Fruit fly (Drosophila melanogaster) whole organism, embryonic: Measurements from ENCODE around the gene Spase25.

Experiments
- Bgb ChIP-seq: fragments of 200-800 bp; sonication (Bioruptor generic); IDR thresholded peaks from 2 replicates; pipeline ENCODE4 v1.3.6; 2022; ENCODE audit warnings: missing biosample characterization, missing genetic modification characterization; ENCODE audit not compliant: partially characterized antibody
- CG10267 ChIP-seq: fragments of 200-800 bp; sonication (Bioruptor generic); optimal IDR thresholded peaks from 2 replicates; lab custom pipeline; 2018; ENCODE audit warnings: missing biosample characterization, mild to moderate bottlenecking, missing genetic modification characterization, moderate library complexity
- CG10462 ChIP-seq: fragments of 200-800 bp; sonication (Bioruptor generic); optimal IDR thresholded peaks from 2 replicates; lab custom pipeline; 2016; ENCODE audit warnings: missing biosample characterization, missing genetic modification characterization
- CG11696 ChIP-seq: fragments of 200-800 bp; sonication (Bioruptor generic); IDR thresholded peaks from 2 replicates; pipeline ENCODE4 v1.3.6; 2022; ENCODE audit warnings: missing biosample characterization, missing genetic modification characterization
- CG12769 ChIP-seq: fragments of 200-800 bp; sonication (Bioruptor generic); optimal IDR thresholded peaks from 2 replicates; lab custom pipeline; 2019; ENCODE audit warnings: missing biosample characterization, mild to moderate bottlenecking, missing genetic modification characterization, moderate library complexity
- CG1529 ChIP-seq: fragments of 200-800 bp; sonication (Bioruptor generic); optimal IDR thresholded peaks from 3 replicates; lab custom pipeline; 2018; ENCODE audit warnings: missing biosample characterization, missing genetic modification characterization
- CG15514 ChIP-seq: fragments of 200-800 bp; sonication (Bioruptor generic); optimal IDR thresholded peaks from 3 replicates; lab custom pipeline; 2017; ENCODE audit warnings: missing biosample characterization, missing genetic modification characterization, mild to moderate bottlenecking, moderate library complexity, missing genetic modification reagents
- CG16813 ChIP-seq: fragments of 200-800 bp; sonication (Bioruptor generic); IDR thresholded peaks from 3 replicates; pipeline ENCODE4 v1.3.6; 2022; ENCODE audit warnings: missing biosample characterization, missing genetic modification characterization; ENCODE audit not compliant: partially characterized antibody
- CG17912 ChIP-seq: fragments of 200-800 bp; sonication (Bioruptor generic); optimal IDR thresholded peaks from 2 replicates; lab custom pipeline; 2018; ENCODE audit warnings: missing biosample characterization, mild to moderate bottlenecking, missing genetic modification characterization
- CG18619 ChIP-seq: fragments of 200-800 bp; sonication (Bioruptor generic); optimal IDR thresholded peaks from 3 replicates; lab custom pipeline; 2017; ENCODE audit warnings: missing biosample characterization, mild to moderate bottlenecking, missing genetic modification characterization
- CG30431 ChIP-seq: fragments of 200-800 bp; sonication (Bioruptor generic); optimal IDR thresholded peaks from 2 replicates; lab custom pipeline; 2017; ENCODE audit warnings: missing biosample characterization, missing genetic modification characterization
- CG31224 ChIP-seq: fragments of 200-800 bp; sonication (Bioruptor generic); IDR thresholded peaks from 2 replicates; pipeline ENCODE4 v1.3.6; 2022; ENCODE audit warnings: missing biosample characterization, missing genetic modification characterization
- CG33213 ChIP-seq: fragments of 200-800 bp; sonication (Bioruptor generic); optimal IDR thresholded peaks from 3 replicates; lab custom pipeline; 2016; ENCODE audit warnings: missing biosample characterization, missing genetic modification characterization
- CG34224 ChIP-seq: fragments of 200-800 bp; sonication (Bioruptor generic); IDR thresholded peaks from 3 replicates; pipeline ENCODE4 v1.3.6; 2022; ENCODE audit warnings: missing biosample characterization, missing genetic modification characterization; ENCODE audit not compliant: partially characterized antibody
- CG3726 ChIP-seq: fragments of 200-800 bp; sonication (Bioruptor generic); IDR thresholded peaks from 3 replicates; pipeline ENCODE4, ENCODE4 v1.3.6; 2022; ENCODE audit warnings: missing biosample characterization, missing genetic modification characterization
- CG4282 ChIP-seq: fragments of 200-800 bp; sonication (Bioruptor generic); optimal IDR thresholded peaks from 2 replicates; lab custom pipeline; 2016; ENCODE audit warnings: missing biosample characterization, missing genetic modification characterization
- CG4707 ChIP-seq: fragments of 200-800 bp; sonication (Bioruptor generic); optimal IDR thresholded peaks from 2 replicates; lab custom pipeline; 2018; ENCODE audit warnings: missing biosample characterization, mild to moderate bottlenecking, missing genetic modification characterization, moderate library complexity
- CG4820 ChIP-seq: fragments of 200-800 bp; sonication (Bioruptor generic); optimal IDR thresholded peaks from 3 replicates; lab custom pipeline; 2016; ENCODE audit warnings: missing biosample characterization, missing genetic modification characterization
- CG6683 ChIP-seq: fragments of 200-800 bp; sonication (Bioruptor generic); optimal IDR thresholded peaks from 2 replicates; lab custom pipeline; 2017; ENCODE audit warnings: missing biosample characterization, mild to moderate bottlenecking, missing genetic modification characterization, missing genetic modification reagents
- CG6765 ChIP-seq: fragments of 200-800 bp; sonication (Bioruptor generic); optimal IDR thresholded peaks from 3 replicates; lab custom pipeline; 2017; ENCODE audit warnings: missing biosample characterization, mild to moderate bottlenecking, missing genetic modification characterization
- CG7928 ChIP-seq: fragments of 200-800 bp; sonication (Bioruptor generic); optimal IDR thresholded peaks from 2 replicates; lab custom pipeline; 2017; ENCODE audit warnings: missing biosample characterization, mild to moderate bottlenecking, missing genetic modification characterization
- CG8924 ChIP-seq: fragments of 200-800 bp; optimal IDR thresholded peaks from 3 replicates; lab custom pipeline; 2019; ENCODE audit warnings: missing biosample characterization, mild to moderate bottlenecking, missing genetic modification characterization, moderate library complexity
- CG9727 ChIP-seq: fragments of 200-800 bp; sonication (Bioruptor generic); optimal IDR thresholded peaks from 3 replicates; lab custom pipeline; 2017; ENCODE audit warnings: missing biosample characterization, mild to moderate bottlenecking, missing genetic modification characterization
- CHES-1-like ChIP-seq: fragments of 200-800 bp; sonication (Bioruptor generic); optimal IDR thresholded peaks from 2 replicates; lab custom pipeline; 2016; ENCODE audit warnings: missing biosample characterization, missing genetic modification characterization
- HLH4C ChIP-seq: fragments of 200-800 bp; sonication (Bioruptor generic); IDR thresholded peaks from 3 replicates; pipeline ENCODE4 v1.3.6; 2022; ENCODE audit warnings: missing biosample characterization, missing genetic modification characterization; ENCODE audit not compliant: partially characterized antibody
- Hr3 ChIP-seq: fragments of 200-800 bp; sonication (Bioruptor generic); optimal IDR thresholded peaks from 3 replicates; lab custom pipeline; 2016; ENCODE audit warnings: missing biosample characterization, missing genetic modification characterization
- Hr39 ChIP-seq: fragments of >200 bp; optimal IDR thresholded peaks from 2 replicates; lab custom pipeline; 2017
- NFAT ChIP-seq: fragments of 200-800 bp; sonication (Bioruptor generic); IDR thresholded peaks from 2 replicates; pipeline ENCODE4 v1.3.6; 2022; ENCODE audit warnings: missing biosample characterization, missing genetic modification characterization
- Sox102F ChIP-seq: fragments of 200-800 bp; sonication (Bioruptor generic); optimal IDR thresholded peaks from 2 replicates; lab custom pipeline; 2018; ENCODE audit warnings: missing biosample characterization, mild to moderate bottlenecking, missing genetic modification characterization, moderate library complexity
- Vsx1 ChIP-seq: fragments of 200-800 bp; sonication (Bioruptor generic); optimal IDR thresholded peaks from 2 replicates; lab custom pipeline; 2017; ENCODE audit warnings: missing biosample characterization, mild to moderate bottlenecking, missing genetic modification characterization, missing genetic modification reagents
- bsh ChIP-seq, 2 experiments: fragments of 200-800 bp; sonication (Bioruptor generic); optimal IDR thresholded peaks; 2 replicates each; lab custom pipeline; 2017 to 2018; ENCODE audit warnings: mild to moderate bottlenecking in 2 of 2, missing biosample characterization in 2 of 2, missing genetic modification characterization in 2 of 2, moderate library complexity in 1 of 2
- corto ChIP-seq: fragments of 200-800 bp; sonication (Bioruptor generic); optimal IDR thresholded peaks from 2 replicates; lab custom pipeline; 2016; ENCODE audit warnings: missing biosample characterization, mild to moderate bottlenecking, missing genetic modification characterization, moderate library complexity
- cwo ChIP-seq: fragments of 200-800 bp; sonication (Bioruptor generic); optimal IDR thresholded peaks from 3 replicates; lab custom pipeline; 2017; ENCODE audit warnings: missing biosample characterization, missing genetic modification characterization, mild to moderate bottlenecking, moderate library complexity, missing genetic modification reagents
- dpn ChIP-seq, 2 experiments: fragments of 200-800 bp; sonication (Bioruptor generic); optimal IDR thresholded peaks; 3 replicates each; lab custom pipeline; 2016; ENCODE audit warnings: missing biosample characterization in 2 of 2, missing genetic modification characterization in 2 of 2
- exex ChIP-seq: fragments of 200-800 bp; sonication (Bioruptor generic); optimal IDR thresholded peaks from 4 replicates; lab custom pipeline; 2018; ENCODE audit warnings: missing biosample characterization, mild to moderate bottlenecking, missing genetic modification characterization, moderate library complexity
- hbn ChIP-seq: fragments of 200-800 bp; sonication (Bioruptor generic); IDR thresholded peaks from 2 replicates; pipeline ENCODE4 v1.3.6; 2022; ENCODE audit warnings: missing biosample characterization, missing genetic modification characterization; ENCODE audit not compliant: partially characterized antibody
- jumu ChIP-seq: fragments of 200-800 bp; sonication (Bioruptor generic); optimal IDR thresholded peaks from 3 replicates; lab custom pipeline; 2016; ENCODE audit warnings: missing biosample characterization, missing genetic modification characterization
- kah ChIP-seq: fragments of 200-800 bp; sonication (Bioruptor generic); optimal IDR thresholded peaks from 2 replicates; lab custom pipeline; 2018; ENCODE audit warnings: missing biosample characterization, mild to moderate bottlenecking, missing genetic modification characterization
- lola ChIP-seq, 3 experiments: fragments of >200 bp in 2 of 3; fragments of 200-800 bp in 1 of 3; sonication (Bioruptor generic) in 1 of 3; optimal IDR thresholded peaks; 2 replicates each; lab custom pipeline; 2017 to 2019; ENCODE audit warnings: missing biosample characterization in 3 of 3, missing genetic modification characterization in 3 of 3, mild to moderate bottlenecking in 1 of 3, moderate library complexity in 1 of 3
- org-1 ChIP-seq: fragments of 200-800 bp; sonication (Bioruptor generic); optimal IDR thresholded peaks from 2 replicates; lab custom pipeline; 2017; ENCODE audit warnings: missing biosample characterization, missing genetic modification characterization
- pnt ChIP-seq: fragments of 200-800 bp; sonication (Bioruptor generic); optimal IDR thresholded peaks from 3 replicates; lab custom pipeline; 2016; ENCODE audit warnings: missing biosample characterization, missing genetic modification characterization
- repo ChIP-seq: fragments of 200-800 bp; sonication (Bioruptor generic); optimal IDR thresholded peaks from 2 replicates; lab custom pipeline; 2016; ENCODE audit warnings: missing biosample characterization, missing genetic modification characterization
- sna ChIP-seq: fragments of 200-800 bp; sonication (Bioruptor generic); IDR thresholded peaks from 2 replicates; pipeline ENCODE4 v1.3.6; 2022; ENCODE audit warnings: missing biosample characterization, missing genetic modification characterization; ENCODE audit not compliant: partially characterized antibody
- ssp ChIP-seq: fragments of 200-800 bp; sonication (Bioruptor generic); IDR thresholded peaks from 2 replicates; pipeline ENCODE4 v1.3.6; 2022; ENCODE audit warnings: missing biosample characterization, missing genetic modification characterization
- tna ChIP-seq: fragments of 200-800 bp; sonication (Bioruptor generic); IDR thresholded peaks from 2 replicates; pipeline ENCODE4 v1.3.6; 2022; ENCODE audit warnings: missing biosample characterization, missing genetic modification characterization; ENCODE audit not compliant: partially characterized antibody
- wek ChIP-seq: fragments of 200-800 bp; sonication (Bioruptor generic); optimal IDR thresholded peaks from 3 replicates; lab custom pipeline; 2018; ENCODE audit warnings: missing biosample characterization, mild to moderate bottlenecking, missing genetic modification characterization, moderate library complexity
- wor ChIP-seq: fragments of 200-800 bp; sonication (Bioruptor generic); IDR thresholded peaks from 2 replicates; pipeline ENCODE4 v1.3.6; 2022; ENCODE audit warnings: missing biosample characterization, missing genetic modification characterization
- yki ChIP-seq: fragments of >200 bp; optimal IDR thresholded peaks from 3 replicates; lab custom pipeline; 2018
- zf30C ChIP-seq: fragments of 200-800 bp; sonication (Bioruptor generic); optimal IDR thresholded peaks from 3 replicates; lab custom pipeline; 2018; ENCODE audit warnings: missing biosample characterization, mild to moderate bottlenecking, missing genetic modification characterization

Gene Spase25

dm6 chrX:11449476-11450119, 35.5 kb upstream of the Spase25 start (continued):
- TF ChIP-seq exex (tag; lab: Kevin White, UChicago) (peak; percentile 55), org-1 (GFP tag; lab: Kevin White, UChicago) (peak; percentile 78), wor (peak; percentile 72), CG33213 (GFP tag; lab: Kevin White, UChicago) (peak; percentile 72), jumu (GFP tag; lab: Kevin White, UChicago) (peak; percentile 85), HLH4C (GFP tag; lab: Robert Waterston, UW) (no peak), CG3726 (peak; percentile 62; the same call in 1 of the 3 replicates), CG4707 (GFP tag; lab: Kevin White, UChicago) (peak; percentile 69), CG34224 (GFP tag; lab: Robert Waterston, UW) (no peak), Sox102F (GFP tag; lab: Kevin White, UChicago) (peak; percentile 86), cwo (GFP tag; lab: Kevin White, UChicago) (peak; percentile 77), CG17912 (peak; percentile 71), CG31224 (GFP tag; lab: Robert Waterston, UW) (peak; percentile 63), CG12769 (peak; percentile 95), Vsx1 (GFP tag; lab: Kevin White, UChicago) (peak; percentile 64), CG10267 (peak; percentile 54), repo (peak; percentile 83), CG16813 (GFP tag; lab: Robert Waterston, UW) (no peak), NFAT (GFP tag; lab: Robert Waterston, UW) (peak; percentile 72), CG8924 (tag; lab: Kevin White, UChicago) (peak; percentile 80), CG11696 (GFP tag; lab: Robert Waterston, UW) (peak; percentile 66), Hr3 (GFP tag; lab: Kevin White, UChicago) (peak; percentile 80), pnt (GFP tag; lab: Kevin White, UChicago) (peak; percentile 86), ssp (GFP tag; lab: Robert Waterston, UW) (peak; percentile 72), hbn (GFP tag; lab: Robert Waterston, UW) (no peak), lola (GFP tag; optimal IDR thresholded peaks at IDR 0.05; lab: Kevin White, UChicago) (peak in 1 of 3 experiments; percentile 64), CG9727 (GFP tag; lab: Kevin White, UChicago) (peak; percentile 72), CG6683 (peak; percentile 50), dpn (GFP tag; optimal IDR thresholded peaks at IDR 0.05; lab: Kevin White, UChicago) (peak; percentile 85 to 88), corto (GFP tag; lab: Kevin White, UChicago) (no peak), CG30431 (GFP tag; lab: Kevin White, UChicago) (peak; percentile 72), kah (peak; percentile 80), zf30C (GFP tag; lab: Kevin White, UChicago) (no peak), CG1529 (peak; percentile 70), CG10462 (GFP tag; lab: Kevin White, UChicago) (peak; percentile 65), CG4282 (peak; percentile 73), bsh (GFP tag; optimal IDR thresholded peaks at IDR 0.05; lab: Kevin White, UChicago) (peak in 1 of 2 experiments; percentile 84), CG4820 (GFP tag; lab: Kevin White, UChicago) (peak; percentile 75), Bgb (GFP tag; lab: Robert Waterston, UW) (no peak), CG18619 (peak; percentile 85), CHES-1-like (GFP tag; lab: Kevin White, UChicago) (peak; percentile 86), tna (no peak), CG15514 (GFP tag; lab: Kevin White, UChicago) (peak; percentile 72), CG6765 (GFP tag; lab: Kevin White, UChicago) (peak; percentile 68), Hr39 (no peak), yki (lab: Kevin White, UChicago) (no peak), CG7928 (peak; percentile 22), wek (GFP tag; lab: Kevin White, UChicago) (peak; percentile 74), sna (GFP tag; lab: Robert Waterston, UW) (no peak)
